Fruit fly (Drosophila melanogaster) whole organism, embryonic: ENCODE measurements around the gene brat.

Experiments used
- Aef1 ChIP-seq: fragments of 200-800 bp; sonication (Bioruptor generic); IDR thresholded peaks from 3 replicates; pipeline ENCODE4 v1.3.6; 2022; ENCODE audit warnings: missing biosample characterization, missing genetic modification characterization
- CG10209 ChIP-seq: fragments of 200-800 bp; sonication (Bioruptor generic); optimal IDR thresholded peaks from 3 replicates; lab custom pipeline; 2017; ENCODE audit warnings: missing biosample characterization, mild to moderate bottlenecking, missing genetic modification characterization, missing genetic modification reagents
- CG10431 ChIP-seq: fragments of 200-800 bp; sonication (Bioruptor generic); optimal IDR thresholded peaks from 3 replicates; lab custom pipeline; 2018; ENCODE audit warnings: missing biosample characterization, mild to moderate bottlenecking, missing genetic modification characterization
- CG11093 ChIP-seq: fragments of 200-800 bp; sonication (Bioruptor generic); IDR thresholded peaks from 3 replicates; pipeline ENCODE4 v1.3.6; 2022; ENCODE audit warnings: missing biosample characterization, missing genetic modification characterization
- CG11398 ChIP-seq: fragments of 200-800 bp; sonication (Bioruptor generic); optimal IDR thresholded peaks from 2 replicates; lab custom pipeline; 2016; ENCODE audit warnings: missing biosample characterization, missing genetic modification characterization
- CG11695 ChIP-seq: fragments of 200-800 bp; sonication (Bioruptor generic); IDR thresholded peaks from 3 replicates; pipeline ENCODE4 v1.3.6; 2022; ENCODE audit warnings: missing biosample characterization, missing genetic modification characterization
- CG12104 ChIP-seq: fragments of 200-800 bp; sonication (Bioruptor generic); optimal IDR thresholded peaks from 3 replicates; lab custom pipeline; 2016; ENCODE audit warnings: missing biosample characterization, missing genetic modification characterization
- CG12236 ChIP-seq: fragments of 200-800 bp; sonication (Bioruptor generic); optimal IDR thresholded peaks from 2 replicates; lab custom pipeline; 2016; ENCODE audit warnings: missing biosample characterization, missing genetic modification characterization
- CG12769 ChIP-seq: fragments of 200-800 bp; sonication (Bioruptor generic); optimal IDR thresholded peaks from 2 replicates; lab custom pipeline; 2019; ENCODE audit warnings: missing biosample characterization, mild to moderate bottlenecking, missing genetic modification characterization, moderate library complexity
- CG14860 ChIP-seq: fragments of 200-800 bp; sonication (Bioruptor generic); IDR thresholded peaks from 3 replicates; pipeline ENCODE4 v1.3.6; 2022; ENCODE audit warnings: missing biosample characterization, missing genetic modification characterization; ENCODE audit not compliant: partially characterized antibody
- CG14965 ChIP-seq: fragments of 200-800 bp; sonication (Bioruptor generic); optimal IDR thresholded peaks from 2 replicates; lab custom pipeline; 2016; ENCODE audit warnings: missing biosample characterization, missing genetic modification characterization, borderline replicate concordance
- CG15479 ChIP-seq: fragments of 200-800 bp; sonication (Bioruptor generic); optimal IDR thresholded peaks from 3 replicates; lab custom pipeline; 2019; ENCODE audit warnings: missing biosample characterization, mild to moderate bottlenecking, missing genetic modification characterization, moderate library complexity
- CG1792 ChIP-seq: fragments of 200-800 bp; sonication (Bioruptor generic); optimal IDR thresholded peaks from 2 replicates; lab custom pipeline; 2016; ENCODE audit warnings: missing biosample characterization, missing genetic modification characterization
- CG2129 ChIP-seq: fragments of 200-800 bp; sonication (Bioruptor generic); IDR thresholded peaks from 2 replicates; pipeline ENCODE4 v1.3.6; 2022; ENCODE audit warnings: missing biosample characterization, missing genetic modification characterization; ENCODE audit not compliant: partially characterized antibody
- CG2889 ChIP-seq: fragments of 200-800 bp; sonication (Bioruptor generic); IDR thresholded peaks from 3 replicates; pipeline ENCODE4 v1.3.6; 2022; ENCODE audit warnings: missing biosample characterization, missing genetic modification characterization
- CG30431 ChIP-seq: fragments of 200-800 bp; sonication (Bioruptor generic); optimal IDR thresholded peaks from 2 replicates; lab custom pipeline; 2017; ENCODE audit warnings: missing biosample characterization, missing genetic modification characterization
- CG4282 ChIP-seq: fragments of 200-800 bp; sonication (Bioruptor generic); optimal IDR thresholded peaks from 2 replicates; lab custom pipeline; 2016; ENCODE audit warnings: missing biosample characterization, missing genetic modification characterization
- CG4360 ChIP-seq: fragments of 200-800 bp; sonication (Bioruptor generic); IDR thresholded peaks from 2 replicates; pipeline ENCODE4 v1.3.6; 2022; ENCODE audit warnings: missing biosample characterization, missing genetic modification characterization
- CG7357 ChIP-seq: fragments of 200-800 bp; sonication (Bioruptor generic); IDR thresholded peaks from 3 replicates; pipeline ENCODE4 v1.3.6; 2022; ENCODE audit warnings: missing biosample characterization, missing genetic modification characterization
- D19A ChIP-seq: fragments of 200-800 bp; optimal IDR thresholded peaks from 3 replicates; lab custom pipeline; 2019; ENCODE audit warnings: missing biosample characterization, mild to moderate bottlenecking, missing genetic modification characterization, moderate library complexity
- Ets65A ChIP-seq: fragments of 200-800 bp; sonication (Bioruptor generic); peaks from one replicate; lab custom pipeline; 2016; ENCODE audit warnings: missing biosample characterization, missing genetic modification characterization
- Gug ChIP-seq: fragments of 200-800 bp; sonication (Bioruptor generic); IDR thresholded peaks from 4 replicates; pipeline ENCODE4 v1.3.6; 2022; ENCODE audit warnings: missing biosample characterization, missing genetic modification characterization
- HLH4C ChIP-seq: fragments of 200-800 bp; sonication (Bioruptor generic); IDR thresholded peaks from 3 replicates; pipeline ENCODE4 v1.3.6; 2022; ENCODE audit warnings: missing biosample characterization, missing genetic modification characterization; ENCODE audit not compliant: partially characterized antibody
- Neu2 ChIP-seq: fragments of 200-800 bp; sonication (Bioruptor generic); optimal IDR thresholded peaks from 3 replicates; lab custom pipeline; 2016; ENCODE audit warnings: missing biosample characterization, missing genetic modification characterization, borderline replicate concordance
- Optix ChIP-seq: fragments of 200-800 bp; sonication (Bioruptor generic); IDR thresholded peaks from 3 replicates; pipeline ENCODE4 v1.3.6; 2022; ENCODE audit warnings: missing biosample characterization, missing genetic modification characterization
- Spps ChIP-seq: fragments of 200-800 bp; sonication (Bioruptor generic); optimal IDR thresholded peaks from 2 replicates; lab custom pipeline; 2018; ENCODE audit warnings: missing biosample characterization, mild to moderate bottlenecking, missing genetic modification characterization
- Ssrp ChIP-seq: fragments of 200-800 bp; sonication (Bioruptor generic); optimal IDR thresholded peaks from 2 replicates; lab custom pipeline; 2018; ENCODE audit warnings: missing biosample characterization, mild to moderate bottlenecking, missing genetic modification characterization, moderate library complexity
- aop ChIP-seq: fragments of 200-800 bp; sonication (Bioruptor generic); IDR thresholded peaks from 2 replicates; pipeline ENCODE4 v1.3.6; 2022; ENCODE audit warnings: missing biosample characterization, missing genetic modification characterization
- ase ChIP-seq: fragments of 200-800 bp; sonication (Bioruptor generic); IDR thresholded peaks from 3 replicates; pipeline ENCODE4 v1.3.6; 2022; ENCODE audit warnings: missing biosample characterization, missing genetic modification characterization
- ato ChIP-seq: fragments of 200-800 bp; sonication (Bioruptor generic); IDR thresholded peaks from 2 replicates; pipeline ENCODE4 v1.3.6; 2022; ENCODE audit warnings: missing biosample characterization, missing genetic modification characterization; ENCODE audit not compliant: partially characterized antibody
- bigmax ChIP-seq: fragments of 200-800 bp; sonication (Bioruptor generic); optimal IDR thresholded peaks from 2 replicates; lab custom pipeline; 2018; ENCODE audit warnings: missing biosample characterization, mild to moderate bottlenecking, missing genetic modification characterization
- br ChIP-seq: fragments of >200 bp; optimal IDR thresholded peaks from 2 replicates; lab custom pipeline; 2017
- caup ChIP-seq: fragments of 200-800 bp; sonication (Bioruptor generic); optimal IDR thresholded peaks from 3 replicates; lab custom pipeline; 2017; ENCODE audit warnings: missing biosample characterization, mild to moderate bottlenecking, missing genetic modification characterization, moderate library complexity; ENCODE audit not compliant: severe bottlenecking
- crc ChIP-seq: fragments of 200-800 bp; sonication (Bioruptor generic); optimal IDR thresholded peaks from 2 replicates; lab custom pipeline; 2016; ENCODE audit warnings: missing biosample characterization, missing genetic modification characterization
- crp ChIP-seq, 2 experiments: fragments of 200-800 bp; sonication (Bioruptor generic); optimal IDR thresholded peaks; 2 replicates in 1 of 2; 3 replicates in 1 of 2; lab custom pipeline; 2017; ENCODE audit warnings: missing biosample characterization in 2 of 2, missing genetic modification characterization in 2 of 2, mild to moderate bottlenecking in 1 of 2, moderate library complexity in 1 of 2
- dmrt99B ChIP-seq: fragments of 200-800 bp; sonication (Bioruptor generic); optimal IDR thresholded peaks from 2 replicates; lab custom pipeline; 2018; ENCODE audit warnings: missing biosample characterization, mild to moderate bottlenecking, missing genetic modification characterization, moderate library complexity
- emc ChIP-seq: fragments of 200-800 bp; sonication (Bioruptor generic); optimal IDR thresholded peaks from 2 replicates; lab custom pipeline; 2016; ENCODE audit warnings: missing biosample characterization, missing genetic modification characterization
- en ChIP-seq: fragments of 200-800 bp; sonication (Bioruptor generic); optimal IDR thresholded peaks from 2 replicates; lab custom pipeline; 2016; ENCODE audit warnings: missing biosample characterization, missing genetic modification characterization
- fd64A ChIP-seq: fragments of 200-800 bp; sonication (Bioruptor generic); optimal IDR thresholded peaks from 3 replicates; lab custom pipeline; 2018; ENCODE audit warnings: missing biosample characterization, mild to moderate bottlenecking, missing genetic modification characterization
- her ChIP-seq: fragments of 200-800 bp; sonication (Bioruptor generic); optimal IDR thresholded peaks from 2 replicates; lab custom pipeline; 2016; ENCODE audit warnings: missing biosample characterization, missing genetic modification characterization
- maf-S ChIP-seq: fragments of 200-800 bp; sonication (Bioruptor generic); optimal IDR thresholded peaks from 2 replicates; lab custom pipeline; 2016; ENCODE audit warnings: missing biosample characterization, missing genetic modification characterization
- mirr ChIP-seq: fragments of 200-800 bp; sonication (Bioruptor generic); optimal IDR thresholded peaks from 3 replicates; lab custom pipeline; 2018; ENCODE audit warnings: missing biosample characterization, mild to moderate bottlenecking, missing genetic modification characterization
- mld ChIP-seq: fragments of 200-800 bp; sonication (Bioruptor generic); IDR thresholded peaks from 3 replicates; pipeline ENCODE4 v1.3.6; 2022; ENCODE audit warnings: missing biosample characterization, missing genetic modification characterization; ENCODE audit not compliant: partially characterized antibody
- nom ChIP-seq: fragments of 200-800 bp; sonication (Bioruptor generic); optimal IDR thresholded peaks from 2 replicates; lab custom pipeline; 2017; ENCODE audit warnings: missing biosample characterization, missing genetic modification characterization, mild to moderate bottlenecking, moderate library complexity, missing genetic modification reagents
- sc ChIP-seq, 3 experiments: fragments of >200 bp in 2 of 3; fragments of 200-800 bp in 1 of 3; sonication (Bioruptor generic) in 1 of 3; optimal IDR thresholded peaks; 2 replicates in 2 of 3; 3 replicates in 1 of 3; lab custom pipeline; 2017; ENCODE audit warnings: mild to moderate bottlenecking in 1 of 3, missing biosample characterization in 1 of 3, missing genetic modification characterization in 1 of 3, missing genetic modification reagents in 1 of 3
- shn ChIP-seq: fragments of 200-800 bp; sonication (Bioruptor generic); optimal IDR thresholded peaks from 3 replicates; lab custom pipeline; 2016; ENCODE audit warnings: missing biosample characterization, missing genetic modification characterization
- slp2 ChIP-seq: fragments of 200-800 bp; sonication (Bioruptor generic); optimal IDR thresholded peaks from 2 replicates; lab custom pipeline; 2016; ENCODE audit warnings: missing biosample characterization, missing genetic modification characterization
- so ChIP-seq: fragments of 200-800 bp; sonication (Bioruptor generic); IDR thresholded peaks from 3 replicates; pipeline ENCODE4 v1.3.6; 2022; ENCODE audit warnings: missing biosample characterization, missing genetic modification characterization
- stwl ChIP-seq: fragments of 200-800 bp; sonication (Bioruptor generic); optimal IDR thresholded peaks from 3 replicates; lab custom pipeline; 2018; ENCODE audit warnings: missing biosample characterization, mild to moderate bottlenecking, missing genetic modification characterization, moderate library complexity
- tgo ChIP-seq: fragments of 200-800 bp; sonication (Bioruptor generic); IDR thresholded peaks from 3 replicates; pipeline ENCODE4 v1.3.6; 2022; ENCODE audit warnings: missing biosample characterization, missing genetic modification characterization

Gene brat

dm6 chr2L:19190195-19190594 lies 56.6 kb downstream of the brat start, which contains the start of gene drl (continued):
- peak; percentile 55 for TF ChIP-seq mirr (GFP tag; lab: Kevin White, UChicago)
- peak; percentile 51 for TF ChIP-seq bigmax (GFP tag; lab: Kevin White, UChicago)
- peak; percentile 69 for TF ChIP-seq Ets65A (GFP tag; lab: Kevin White, UChicago)
- TF ChIP-seq CG7357 (GFP tag; lab: Robert Waterston, UW): no peak
- TF ChIP-seq CG12236: no peak
- no peak for TF ChIP-seq Ssrp (tag; lab: Kevin White, UChicago)
- no peak; the same call in 1 of the 2 replicates for TF ChIP-seq aop (GFP tag; lab: Robert Waterston, UW)
- no peak for TF ChIP-seq emc (GFP tag; lab: Kevin White, UChicago)
- no peak for TF ChIP-seq CG11093 (GFP tag; lab: Robert Waterston, UW)
- no peak for TF ChIP-seq br (lab: Kevin White, UChicago)
- TF ChIP-seq CG11398 (GFP tag; lab: Kevin White, UChicago): peak; percentile 52
- no peak for TF ChIP-seq dmrt99B
- TF ChIP-seq CG2889 (GFP tag; lab: Robert Waterston, UW): no peak
- TF ChIP-seq CG15479 (GFP tag; lab: Kevin White, UChicago): no peak
- 0 out of 3 replicates have a peak, but pooled peaks have one; percentile 44 for TF ChIP-seq ase (GFP tag; lab: Robert Waterston, UW)
- no peak for TF ChIP-seq Aef1 (GFP tag; lab: Robert Waterston, UW)
- TF ChIP-seq CG14860 (GFP tag; lab: Robert Waterston, UW): no peak
- TF ChIP-seq CG12769: no peak
- no peak for TF ChIP-seq Spps (tag; lab: Kevin White, UChicago)
- no peak for TF ChIP-seq crp (GFP tag; optimal IDR thresholded peaks at IDR 0.05; lab: Kevin White, UChicago)
- no peak for TF ChIP-seq CG14965 (GFP tag; lab: Kevin White, UChicago)
- TF ChIP-seq CG1792 (GFP tag; lab: Kevin White, UChicago): no peak
- peak; percentile 42 for TF ChIP-seq fd64A
- no peak for TF ChIP-seq CG12104 (GFP tag; lab: Kevin White, UChicago)
- TF ChIP-seq mld (GFP tag; lab: Robert Waterston, UW): 0 out of 3 replicates have a peak, but pooled peaks have one; percentile 59
- no peak for TF ChIP-seq CG10431 (GFP tag; lab: Kevin White, UChicago)
- no peak for TF ChIP-seq slp2
- TF ChIP-seq so: peak; percentile 38; the same call in 1 of the 3 replicates
- 0 out of 3 replicates have a peak, but pooled peaks have one; percentile 34 for TF ChIP-seq CG11695 (GFP tag; lab: Robert Waterston, UW)
- peak; percentile 27 for TF ChIP-seq D19A (tag; lab: Kevin White, UChicago)
- TF ChIP-seq crc (GFP tag; lab: Kevin White, UChicago): no peak
- TF ChIP-seq CG4282 (GFP tag; lab: Kevin White, UChicago): no peak
- no peak for TF ChIP-seq shn
- TF ChIP-seq CG4360: no peak
- peak; percentile 10 for TF ChIP-seq stwl (tag; lab: Kevin White, UChicago)
- peak; percentile 34 for TF ChIP-seq her (GFP tag; lab: Kevin White, UChicago)
- no peak for TF ChIP-seq sc (optimal IDR thresholded peaks at IDR 0.05; lab: Kevin White, UChicago)
- no peak for TF ChIP-seq sc (GFP tag; optimal IDR thresholded peaks at IDR 0.05; lab: Kevin White, UChicago)
- no peak for TF ChIP-seq Neu2 (GFP tag; lab: Kevin White, UChicago)
- TF ChIP-seq maf-S (GFP tag; lab: Kevin White, UChicago): peak; percentile 10
- TF ChIP-seq Gug (GFP tag; lab: Robert Waterston, UW): no peak
- peak; percentile 16 for TF ChIP-seq caup (GFP tag; lab: Kevin White, UChicago)
- no peak for TF ChIP-seq CG2129 (GFP tag; lab: Robert Waterston, UW)
- no peak for TF ChIP-seq CG10209 (GFP tag; lab: Kevin White, UChicago)
- no peak for TF ChIP-seq CG30431 (GFP tag; lab: Kevin White, UChicago)
- no peak for TF ChIP-seq en (GFP tag; lab: Kevin White, UChicago)
- peak; percentile 60 for TF ChIP-seq ato (GFP tag; lab: Robert Waterston, UW)
- TF ChIP-seq nom (GFP tag; lab: Kevin White, UChicago): peak; percentile 63
- TF ChIP-seq HLH4C (GFP tag; lab: Robert Waterston, UW): no peak
- TF ChIP-seq tgo (GFP tag; lab: Robert Waterston, UW): no peak
- TF ChIP-seq Optix (GFP tag; lab: Robert Waterston, UW): no peak
